Worm (Caenorhabditis elegans) whole organism, L2 larva: ENCODE results near the gene ifta-1.

Source experiments
- C34F6.9 ChIP-seq: fragments of 150-350 bp; optimal IDR thresholded peaks from 2 replicates; lab custom pipeline; 2014; ENCODE audit warnings: missing biosample characterization, missing genetic modification characterization
- F13H6.1 ChIP-seq: sonication (generic microtip); optimal IDR thresholded peaks from 2 replicates; lab custom pipeline; 2016; ENCODE audit warnings: missing genetic modification characterization, missing compliant biosample characterization
- R02D3.7 ChIP-seq: fragments of 150-350 bp; optimal IDR thresholded peaks from 2 replicates; lab custom pipeline; 2014; ENCODE audit warnings: missing biosample characterization, missing genetic modification characterization
- Y55F3AM.14 ChIP-seq: fragments of 200-800 bp; sonication (Bioruptor generic); optimal IDR thresholded peaks from 2 replicates; lab custom pipeline; 2018; ENCODE audit warnings: mild to moderate bottlenecking, missing genetic modification characterization, missing compliant biosample characterization
- ZK546.5 ChIP-seq: sonication (generic microtip); optimal IDR thresholded peaks from 2 replicates; lab custom pipeline; 2017; ENCODE audit warnings: missing biosample characterization, missing genetic modification characterization
- alr-1 ChIP-seq: fragments of 150-350 bp; optimal IDR thresholded peaks from 2 replicates; lab custom pipeline; 2014; ENCODE audit warnings: missing biosample characterization, missing genetic modification characterization
- aly-2 ChIP-seq: fragments of 150-350 bp; optimal IDR thresholded peaks from 2 replicates; lab custom pipeline; 2014; ENCODE audit warnings: missing biosample characterization, missing genetic modification characterization
- ama-1 ChIP-seq: fragments of 150-350 bp; optimal IDR thresholded peaks from 2 replicates; lab custom pipeline; 2018; ENCODE audit warnings: inconsistent platforms
- blmp-1 ChIP-seq: sonication (generic microtip); optimal IDR thresholded peaks from 2 replicates; lab custom pipeline; 2017; ENCODE audit warnings: missing genetic modification characterization, mild to moderate bottlenecking, missing compliant biosample characterization, antibody characterized with exemption, moderate library complexity; ENCODE audit not compliant: insufficient read depth
- ceh-16 ChIP-seq: fragments of 150-350 bp; optimal IDR thresholded peaks from 2 replicates; lab custom pipeline; 2014; ENCODE audit warnings: missing biosample characterization, missing genetic modification characterization
- ceh-82 ChIP-seq: fragments of 150-350 bp; optimal IDR thresholded peaks from 2 replicates; lab custom pipeline; 2014; ENCODE audit warnings: missing biosample characterization, missing genetic modification characterization
- crh-2 ChIP-seq: sonication (generic microtip); optimal IDR thresholded peaks from 2 replicates; lab custom pipeline; 2017; ENCODE audit warnings: missing biosample characterization, missing genetic modification characterization
- egl-27 ChIP-seq: sonication (generic microtip); optimal IDR thresholded peaks from 3 replicates; lab custom pipeline; 2017; ENCODE audit warnings: missing biosample characterization, missing genetic modification reagents, missing genetic modification characterization
- elt-1 ChIP-seq: fragments of 150-350 bp; optimal IDR thresholded peaks from 2 replicates; lab custom pipeline; 2014; ENCODE audit warnings: missing biosample characterization, missing genetic modification characterization
- elt-3 ChIP-seq: sonication (generic microtip); optimal IDR thresholded peaks from 2 replicates; lab custom pipeline; 2017; ENCODE audit warnings: missing biosample characterization, missing genetic modification characterization
- fos-1 ChIP-seq: fragments of 150-350 bp; optimal IDR thresholded peaks from 2 replicates; lab custom pipeline; 2014; ENCODE audit warnings: missing biosample characterization, missing genetic modification characterization
- gmeb-1 ChIP-seq: fragments of 150-350 bp; optimal IDR thresholded peaks from 2 replicates; lab custom pipeline; 2014; ENCODE audit warnings: missing biosample characterization, missing genetic modification characterization
- mab-5 ChIP-seq: fragments of 150-350 bp; optimal IDR thresholded peaks from 2 replicates; lab custom pipeline; 2014; ENCODE audit warnings: missing biosample characterization, missing genetic modification characterization
- mbf-1 ChIP-seq: sonication (generic microtip); optimal IDR thresholded peaks from 2 replicates; lab custom pipeline; 2017; ENCODE audit warnings: missing biosample characterization, missing genetic modification characterization
- mdl-1 ChIP-seq, 2 experiments: fragments of 150-350 bp in 1 of 2; sonication (generic microtip) in 1 of 2; optimal IDR thresholded peaks; 2 replicates each; lab custom pipeline; 2017; ENCODE audit warnings: missing biosample characterization in 2 of 2, missing genetic modification characterization in 2 of 2
- nhr-10 ChIP-seq: sonication (generic microtip); optimal IDR thresholded peaks from 2 replicates; lab custom pipeline; 2017; ENCODE audit warnings: missing biosample characterization, missing genetic modification characterization
- nhr-12 ChIP-seq: fragments of 150-350 bp; optimal IDR thresholded peaks from 2 replicates; lab custom pipeline; 2014; ENCODE audit warnings: missing biosample characterization, missing genetic modification characterization
- nhr-129 ChIP-seq: fragments of 150-350 bp; optimal IDR thresholded peaks from 2 replicates; lab custom pipeline; 2014; ENCODE audit warnings: missing biosample characterization, missing genetic modification characterization
- nhr-23 ChIP-seq: fragments of 150-350 bp; optimal IDR thresholded peaks from 2 replicates; lab custom pipeline; 2014; ENCODE audit warnings: missing biosample characterization, missing genetic modification reagents, missing genetic modification characterization
- nhr-237 ChIP-seq: fragments of 150-350 bp; optimal IDR thresholded peaks from 2 replicates; lab custom pipeline; 2014; ENCODE audit warnings: missing biosample characterization, missing genetic modification characterization
- nhr-25 ChIP-seq: fragments of 150-350 bp; sonication (generic microtip); optimal IDR thresholded peaks from 3 replicates; lab custom pipeline; 2014; ENCODE audit warnings: missing biosample characterization, missing genetic modification characterization
- nhr-6 ChIP-seq: fragments of 150-350 bp; optimal IDR thresholded peaks from 2 replicates; lab custom pipeline; 2014; ENCODE audit warnings: missing biosample characterization, missing genetic modification characterization
- peb-1 ChIP-seq: fragments of 150-350 bp; optimal IDR thresholded peaks from 2 replicates; lab custom pipeline; 2014; ENCODE audit warnings: missing biosample characterization, missing genetic modification characterization
- sem-4 ChIP-seq: fragments of 150-350 bp; optimal IDR thresholded peaks from 2 replicates; lab custom pipeline; 2014; ENCODE audit warnings: missing biosample characterization, missing genetic modification reagents, missing genetic modification characterization
- skn-1 ChIP-seq: sonication (generic microtip); optimal IDR thresholded peaks from 2 replicates; lab custom pipeline; 2017; ENCODE audit warnings: missing biosample characterization, missing genetic modification characterization
- sma-3 ChIP-seq: sonication (generic microtip); optimal IDR thresholded peaks from 2 replicates; lab custom pipeline; 2016; ENCODE audit warnings: missing genetic modification reagents, missing genetic modification characterization, missing compliant biosample characterization
- sma-9 ChIP-seq, 2 experiments: fragments of 150-350 bp in 1 of 2; sonication (generic microtip) in 1 of 2; optimal IDR thresholded peaks; 2 replicates each; lab custom pipeline; 2014 to 2016; ENCODE audit warnings: missing genetic modification characterization in 2 of 2, mild to moderate bottlenecking in 1 of 2, missing biosample characterization in 1 of 2, missing compliant biosample characterization in 1 of 2, missing genetic modification reagents in 1 of 2, moderate library complexity in 1 of 2
- snpc-4 ChIP-seq: fragments of 150-350 bp; optimal IDR thresholded peaks from 2 replicates; lab custom pipeline; 2014; ENCODE audit warnings: missing biosample characterization, missing genetic modification characterization
- unc-55 ChIP-seq: fragments of 150-350 bp; sonication (generic microtip); optimal IDR thresholded peaks from 3 replicates; lab custom pipeline; 2014; ENCODE audit warnings: missing biosample characterization, missing genetic modification reagents, missing genetic modification characterization
- unc-62 ChIP-seq: fragments of 150-350 bp; optimal IDR thresholded peaks from 2 replicates; lab custom pipeline; 2014; ENCODE audit warnings: missing biosample characterization, missing genetic modification reagents, missing genetic modification characterization
- zag-1 ChIP-seq: fragments of 150-350 bp; optimal IDR thresholded peaks from 2 replicates; lab custom pipeline; 2014; ENCODE audit warnings: missing biosample characterization, missing genetic modification characterization
- ztf-4 ChIP-seq: fragments of 150-350 bp; optimal IDR thresholded peaks from 2 replicates; lab custom pipeline; 2014; ENCODE audit warnings: missing biosample characterization, missing genetic modification characterization

The ifta-1 gene

ce11 chrX:5522769-5523601, 29.6 kb downstream of the ifta-1 start, which contains the start of gene mboa-3:
mboa-3 (minus strand) TSS chrX:5522819.
- TF ChIP-seq egl-27 (tag; lab: Kevin White, UChicago) (no peak), sem-4 (no peak), fos-1 (tag; lab: Kevin White, UChicago) (peak; percentile 60), ceh-16 (tag; lab: Kevin White, UChicago) (no peak), mdl-1 (tag; optimal IDR thresholded peaks at IDR 0.05; lab: Kevin White, UChicago) (peak in 1 of 2 experiments; percentile 39), ztf-4 (tag; lab: Kevin White, UChicago) (no peak), unc-62 (GFP tag; lab: Kevin White, UChicago) (no peak), ama-1 (lab: Kevin White, UChicago) (no peak), F13H6.1 (peak; percentile 24), gmeb-1 (peak; percentile 0), mbf-1 (tag; lab: Kevin White, UChicago) (no peak), nhr-12 (tag; lab: Kevin White, UChicago) (no peak), snpc-4 (tag; lab: Kevin White, UChicago) (no peak), sma-9 (GFP tag; optimal IDR thresholded peaks at IDR 0.05; lab: Kevin White, UChicago) (peak; percentile 59), sma-9 (tag; optimal IDR thresholded peaks at IDR 0.05; lab: Kevin White, UChicago) (no peak), nhr-129 (tag; lab: Kevin White, UChicago) (peak; percentile 67), C34F6.9 (no peak), ceh-82 (tag; lab: Kevin White, UChicago) (no peak)
- TF ChIP-seq, all 48 proteins: peak for 6

ce11 chrX:5519567-5519966, 33.0 kb downstream of the ifta-1 start:
- TF ChIP-seq sma-9 (GFP tag; optimal IDR thresholded peaks at IDR 0.05; lab: Kevin White, UChicago), result peak; percentile 29
- no peak for TF ChIP-seq sma-9 (tag; optimal IDR thresholded peaks at IDR 0.05; lab: Kevin White, UChicago)
- no peak for TF ChIP-seq peb-1
- TF ChIP-seq, all 48 proteins: peak for 1

ce11 chrX:5518352-5518751, 34.2 kb downstream of the ifta-1 start:
- no peak for TF ChIP-seq Y55F3AM.14 (GFP tag; lab: Kevin White, UChicago)
- TF ChIP-seq fos-1 (tag; lab: Kevin White, UChicago), result no peak

- TF ChIP-seq nhr-129 (tag; lab: Kevin White, UChicago) (peak; percentile 8), blmp-1 (tag; lab: Kevin White, UChicago) (peak; percentile 15), nhr-25 (tag; lab: Kevin White, UChicago) (peak; percentile 63), egl-27 (tag; lab: Kevin White, UChicago) (no peak), Y55F3AM.14 (GFP tag; lab: Kevin White, UChicago) (no peak), nhr-10 (no peak), crh-2 (peak; percentile 12), ZK546.5 (tag; lab: Kevin White, UChicago) (no peak)
Observed at ce11 chrX:5517844-5518243, 34.7 kb downstream of the ifta-1 start.

- TF ChIP-seq unc-62 (GFP tag; lab: Kevin White, UChicago), result no peak
- TF ChIP-seq nhr-23 (tag; lab: Kevin White, UChicago), result no peak
- TF ChIP-seq elt-1 (tag; lab: Kevin White, UChicago), result no peak
- TF ChIP-seq alr-1 (tag; lab: Kevin White, UChicago), result no peak
- TF ChIP-seq R02D3.7 (tag; lab: Kevin White, UChicago), result no peak
- no peak for TF ChIP-seq ceh-16 (tag; lab: Kevin White, UChicago)
- TF ChIP-seq sem-4, result no peak
- TF ChIP-seq sma-3 (GFP tag; lab: Kevin White, UChicago), result no peak
Observed at ce11 chrX:5517063-5517462, 35.5 kb downstream of the ifta-1 start, which contains the start of gene T23F2.5. T23F2.5 (minus strand) TSS chrX:5517163.

- no peak for TF ChIP-seq mbf-1 (tag; lab: Kevin White, UChicago)
- TF ChIP-seq crh-2, result peak; percentile 42
- no peak for TF ChIP-seq sma-3 (GFP tag; lab: Kevin White, UChicago)
- no peak for TF ChIP-seq sem-4
- no peak for TF ChIP-seq Y55F3AM.14 (GFP tag; lab: Kevin White, UChicago)
- no peak for TF ChIP-seq alr-1 (tag; lab: Kevin White, UChicago)
- TF ChIP-seq nhr-6 (tag; lab: Kevin White, UChicago), result no peak
- no peak for TF ChIP-seq ZK546.5 (tag; lab: Kevin White, UChicago)
- no peak for TF ChIP-seq zag-1 (tag; lab: Kevin White, UChicago)
- no peak for TF ChIP-seq sma-9 (GFP tag; optimal IDR thresholded peaks at IDR 0.05; lab: Kevin White, UChicago)
- TF ChIP-seq sma-9 (tag; optimal IDR thresholded peaks at IDR 0.05; lab: Kevin White, UChicago), result no peak
- TF ChIP-seq skn-1 (tag; lab: Kevin White, UChicago), result no peak
- no peak for TF ChIP-seq snpc-4 (tag; lab: Kevin White, UChicago)
- TF ChIP-seq elt-3, result no peak
- TF ChIP-seq nhr-237, result no peak
- TF ChIP-seq aly-2, result no peak
- no peak for TF ChIP-seq nhr-10
- TF ChIP-seq nhr-129 (tag; lab: Kevin White, UChicago), result peak; percentile 40
- no peak for TF ChIP-seq C34F6.9
- TF ChIP-seq unc-55 (GFP tag; lab: Kevin White, UChicago), result no peak
- TF ChIP-seq mab-5 (tag; lab: Kevin White, UChicago), result no peak
- no peak for TF ChIP-seq egl-27 (tag; lab: Kevin White, UChicago)
- TF ChIP-seq nhr-25 (tag; lab: Kevin White, UChicago), result peak; percentile 18
Observed at ce11 chrX:5516365-5516764, 36.2 kb downstream of the ifta-1 start.
